Fruit fly (Drosophila melanogaster) whole organism, embryonic: ENCODE measurements around the gene Cyp4d14.

Experiments used
- Ada2b ChIP-seq: fragments of 200-800 bp; sonication (Bioruptor generic); IDR thresholded peaks from 2 replicates; pipeline ENCODE4 v1.3.6; 2022; ENCODE audit warnings: missing biosample characterization, missing genetic modification characterization
- B-H2 ChIP-seq: fragments of 200-800 bp; sonication (Bioruptor generic); optimal IDR thresholded peaks from 2 replicates; lab custom pipeline; 2018; ENCODE audit warnings: missing biosample characterization, mild to moderate bottlenecking, missing genetic modification characterization
- Bgb ChIP-seq: fragments of 200-800 bp; sonication (Bioruptor generic); IDR thresholded peaks from 2 replicates; pipeline ENCODE4 v1.3.6; 2022; ENCODE audit warnings: missing biosample characterization, missing genetic modification characterization; ENCODE audit not compliant: partially characterized antibody
- CG10321 ChIP-seq: fragments of 200-800 bp; sonication (Bioruptor generic); IDR thresholded peaks from 2 replicates; pipeline ENCODE4 v1.3.6; 2022; ENCODE audit warnings: missing biosample characterization, missing genetic modification characterization
- CG10543 ChIP-seq: fragments of 200-800 bp; sonication (Bioruptor generic); optimal IDR thresholded peaks from 3 replicates; lab custom pipeline; 2017; ENCODE audit warnings: missing biosample characterization, mild to moderate bottlenecking, missing genetic modification characterization, moderate library complexity
- CG12769 ChIP-seq: fragments of 200-800 bp; sonication (Bioruptor generic); optimal IDR thresholded peaks from 2 replicates; lab custom pipeline; 2019; ENCODE audit warnings: missing biosample characterization, mild to moderate bottlenecking, missing genetic modification characterization, moderate library complexity
- CG1832 ChIP-seq: fragments of 200-800 bp; sonication (Bioruptor generic); optimal IDR thresholded peaks from 2 replicates; lab custom pipeline; 2017; ENCODE audit warnings: missing biosample characterization, mild to moderate bottlenecking, missing genetic modification characterization, inconsistent platforms
- CG32767 ChIP-seq: fragments of 200-800 bp; sonication (Bioruptor generic); IDR thresholded peaks from 2 replicates; pipeline ENCODE4 v1.3.6; 2022; ENCODE audit warnings: missing biosample characterization, missing genetic modification characterization
- CG34224 ChIP-seq: fragments of 200-800 bp; sonication (Bioruptor generic); IDR thresholded peaks from 3 replicates; pipeline ENCODE4 v1.3.6; 2022; ENCODE audit warnings: missing biosample characterization, missing genetic modification characterization; ENCODE audit not compliant: partially characterized antibody
- CG34376 ChIP-seq: fragments of 200-800 bp; sonication (Bioruptor generic); optimal IDR thresholded peaks from 2 replicates; lab custom pipeline; 2018; ENCODE audit warnings: missing biosample characterization, mild to moderate bottlenecking, missing genetic modification characterization
- CG34422 ChIP-seq: fragments of 200-800 bp; sonication (Bioruptor generic); IDR thresholded peaks from 3 replicates; pipeline ENCODE4 v1.3.6; 2022; ENCODE audit warnings: missing biosample characterization, missing genetic modification characterization
- CG8290 ChIP-seq, 3 experiments: fragments of 200-800 bp; sonication (Bioruptor generic); optimal IDR thresholded peaks; 2 replicates each; lab custom pipeline; 2016 to 2019; ENCODE audit warnings: missing biosample characterization in 3 of 3, missing genetic modification characterization in 3 of 3, mild to moderate bottlenecking in 2 of 3, moderate library complexity in 1 of 3
- CG8388 ChIP-seq: fragments of 200-800 bp; sonication (Bioruptor generic); optimal IDR thresholded peaks from 2 replicates; lab custom pipeline; 2019; ENCODE audit warnings: missing biosample characterization, mild to moderate bottlenecking, missing genetic modification characterization, moderate library complexity
- CG8478 ChIP-seq: fragments of >200 bp; optimal IDR thresholded peaks from 2 replicates; lab custom pipeline; 2018
- CG9609 ChIP-seq: fragments of 200-800 bp; sonication (Bioruptor generic); optimal IDR thresholded peaks from 3 replicates; lab custom pipeline; 2016; ENCODE audit warnings: missing biosample characterization, missing genetic modification characterization
- CoRest ChIP-seq: fragments of 200-800 bp; sonication (Bioruptor generic); optimal IDR thresholded peaks from 3 replicates; lab custom pipeline; 2018; ENCODE audit warnings: missing biosample characterization, mild to moderate bottlenecking, missing genetic modification characterization, moderate library complexity
- D ChIP-seq, 2 experiments: fragments of 200-800 bp in 1 of 2; fragments of >200 bp in 1 of 2; sonication (Bioruptor generic) in 1 of 2; optimal IDR thresholded peaks; 2 replicates in 1 of 2; 3 replicates in 1 of 2; lab custom pipeline; 2017; ENCODE audit warnings: mild to moderate bottlenecking in 1 of 2, missing biosample characterization in 1 of 2, missing genetic modification characterization in 1 of 2, missing genetic modification reagents in 1 of 2
- HmgZ ChIP-seq: fragments of 200-800 bp; sonication (Bioruptor generic); optimal IDR thresholded peaks from 2 replicates; lab custom pipeline; 2018; ENCODE audit warnings: missing biosample characterization, mild to moderate bottlenecking, missing genetic modification characterization
- Jarid2 ChIP-seq: fragments of 200-800 bp; sonication (Bioruptor generic); optimal IDR thresholded peaks from 3 replicates; lab custom pipeline; 2017; ENCODE audit warnings: mild to moderate bottlenecking, missing biosample characterization, missing genetic modification reagents, missing genetic modification characterization
- MESR4 ChIP-seq: fragments of 200-800 bp; sonication (Bioruptor generic); optimal IDR thresholded peaks from 2 replicates; lab custom pipeline; 2018; ENCODE audit warnings: missing biosample characterization, mild to moderate bottlenecking, missing genetic modification characterization, moderate library complexity
- Med ChIP-seq: fragments of 200-800 bp; sonication (Bioruptor generic); peaks from one replicate; lab custom pipeline; 2016; ENCODE audit warnings: missing biosample characterization, missing genetic modification characterization, mild to moderate bottlenecking, inconsistent platforms, moderate library complexity
- Nf-YA ChIP-seq: fragments of 200-800 bp; sonication (Bioruptor generic); IDR thresholded peaks from 2 replicates; pipeline ENCODE4 v1.3.6; 2022; ENCODE audit warnings: missing biosample characterization, missing genetic modification characterization
- Nf-YB ChIP-seq: fragments of 200-800 bp; sonication (Bioruptor generic); optimal IDR thresholded peaks from 3 replicates; lab custom pipeline; 2019; ENCODE audit warnings: missing biosample characterization, mild to moderate bottlenecking, missing genetic modification characterization, moderate library complexity
- Sry-δ ChIP-seq: fragments of 200-800 bp; sonication (Bioruptor generic); optimal IDR thresholded peaks from 2 replicates; lab custom pipeline; 2016; ENCODE audit warnings: missing biosample characterization, missing genetic modification characterization
- aop ChIP-seq: fragments of 200-800 bp; sonication (Bioruptor generic); IDR thresholded peaks from 2 replicates; pipeline ENCODE4 v1.3.6; 2022; ENCODE audit warnings: missing biosample characterization, missing genetic modification characterization
- bbx ChIP-seq: fragments of 200-800 bp; sonication (Bioruptor generic); IDR thresholded peaks from 2 replicates; pipeline ENCODE4 v1.3.6; 2022; ENCODE audit warnings: missing biosample characterization, missing genetic modification characterization; ENCODE audit not compliant: partially characterized antibody
- cg ChIP-seq: fragments of 200-800 bp; sonication (Bioruptor generic); optimal IDR thresholded peaks from 3 replicates; lab custom pipeline; 2019; ENCODE audit warnings: missing biosample characterization, mild to moderate bottlenecking, missing genetic modification characterization, moderate library complexity
- chinmo ChIP-seq: fragments of 200-800 bp; sonication (Bioruptor generic); IDR thresholded peaks from 4 replicates; pipeline ENCODE4 v1.3.6; 2022; ENCODE audit warnings: missing biosample characterization, missing genetic modification characterization; ENCODE audit not compliant: partially characterized antibody
- chm ChIP-seq: fragments of 200-800 bp; sonication (Bioruptor generic); IDR thresholded peaks from 2 replicates; pipeline ENCODE4 v1.3.6; 2022; ENCODE audit warnings: missing biosample characterization, missing genetic modification characterization
- ci ChIP-seq: fragments of 200-800 bp; sonication (Bioruptor generic); IDR thresholded peaks from 3 replicates; pipeline ENCODE4 v1.3.6; 2022; ENCODE audit warnings: missing biosample characterization, missing genetic modification characterization
- crol ChIP-seq: fragments of 200-800 bp; sonication (Bioruptor generic); IDR thresholded peaks from 2 replicates; pipeline ENCODE4 v1.3.6; 2022; ENCODE audit warnings: missing biosample characterization, missing genetic modification characterization
- ftz-f1 ChIP-seq: fragments of 200-800 bp; sonication (Bioruptor generic); optimal IDR thresholded peaks from 2 replicates; lab custom pipeline; 2016; ENCODE audit warnings: missing biosample characterization, missing genetic modification characterization
- kni ChIP-seq: fragments of 200-800 bp; sonication (Bioruptor generic); optimal IDR thresholded peaks from 3 replicates; lab custom pipeline; 2017; ENCODE audit warnings: mild to moderate bottlenecking, missing biosample characterization, missing genetic modification reagents, missing genetic modification characterization
- mirr ChIP-seq: fragments of 200-800 bp; sonication (Bioruptor generic); optimal IDR thresholded peaks from 3 replicates; lab custom pipeline; 2018; ENCODE audit warnings: missing biosample characterization, mild to moderate bottlenecking, missing genetic modification characterization
- nerfin-1 ChIP-seq: fragments of 200-800 bp; sonication (Bioruptor generic); optimal IDR thresholded peaks from 3 replicates; lab custom pipeline; 2019; ENCODE audit warnings: missing biosample characterization, mild to moderate bottlenecking, missing genetic modification characterization, moderate library complexity
- oc ChIP-seq: fragments of 200-800 bp; sonication (Bioruptor generic); optimal IDR thresholded peaks from 2 replicates; lab custom pipeline; 2018; ENCODE audit warnings: missing biosample characterization, mild to moderate bottlenecking, missing genetic modification characterization, moderate library complexity
- org-1 ChIP-seq: fragments of 200-800 bp; sonication (Bioruptor generic); optimal IDR thresholded peaks from 2 replicates; lab custom pipeline; 2017; ENCODE audit warnings: missing biosample characterization, missing genetic modification characterization
- pan ChIP-seq, 4 experiments: fragments of >200 bp in 3 of 4; fragments of 200-800 bp in 1 of 4; sonication (Bioruptor generic) in 1 of 4; optimal IDR thresholded peaks in 3 of 4; IDR thresholded peaks in 1 of 4; 2 replicates each; pipeline versions ENCODE4 v1.3.6 to Lab custom; 2017 to 2022; ENCODE audit warnings: missing biosample characterization in 2 of 4, missing genetic modification characterization in 2 of 4, mixed read lengths in 1 of 4
- pfk ChIP-seq: fragments of 200-800 bp; sonication (Bioruptor generic); optimal IDR thresholded peaks from 2 replicates; lab custom pipeline; 2018; ENCODE audit warnings: missing biosample characterization, mild to moderate bottlenecking, missing genetic modification characterization, moderate library complexity
- phol ChIP-seq: fragments of 200-800 bp; sonication (Bioruptor generic); optimal IDR thresholded peaks from 3 replicates; lab custom pipeline; 2018; ENCODE audit warnings: missing biosample characterization, mild to moderate bottlenecking, missing genetic modification characterization, moderate library complexity
- pros ChIP-seq: fragments of 200-800 bp; sonication (Bioruptor generic); optimal IDR thresholded peaks from 3 replicates; lab custom pipeline; 2019; ENCODE audit warnings: missing biosample characterization, mild to moderate bottlenecking, missing genetic modification characterization, moderate library complexity
- rib ChIP-seq: fragments of 200-800 bp; sonication (Bioruptor generic); IDR thresholded peaks from 2 replicates; pipeline ENCODE4 v1.3.6; 2022; ENCODE audit warnings: missing biosample characterization, missing genetic modification characterization
- sqz ChIP-seq: fragments of 200-800 bp; sonication (Bioruptor generic); optimal IDR thresholded peaks from 3 replicates; lab custom pipeline; 2018; ENCODE audit warnings: missing biosample characterization, mild to moderate bottlenecking, missing genetic modification characterization
- vvl ChIP-seq: fragments of 200-800 bp; sonication (Bioruptor generic); IDR thresholded peaks from 2 replicates; pipeline ENCODE4 v1.3.6; 2022; ENCODE audit warnings: missing biosample characterization, missing genetic modification characterization
- zen ChIP-seq: fragments of 200-800 bp; sonication (Bioruptor generic); optimal IDR thresholded peaks from 3 replicates; lab custom pipeline; 2018; ENCODE audit warnings: missing biosample characterization, mild to moderate bottlenecking, missing genetic modification characterization, moderate library complexity

Cyp4d14 gene

DNA sequence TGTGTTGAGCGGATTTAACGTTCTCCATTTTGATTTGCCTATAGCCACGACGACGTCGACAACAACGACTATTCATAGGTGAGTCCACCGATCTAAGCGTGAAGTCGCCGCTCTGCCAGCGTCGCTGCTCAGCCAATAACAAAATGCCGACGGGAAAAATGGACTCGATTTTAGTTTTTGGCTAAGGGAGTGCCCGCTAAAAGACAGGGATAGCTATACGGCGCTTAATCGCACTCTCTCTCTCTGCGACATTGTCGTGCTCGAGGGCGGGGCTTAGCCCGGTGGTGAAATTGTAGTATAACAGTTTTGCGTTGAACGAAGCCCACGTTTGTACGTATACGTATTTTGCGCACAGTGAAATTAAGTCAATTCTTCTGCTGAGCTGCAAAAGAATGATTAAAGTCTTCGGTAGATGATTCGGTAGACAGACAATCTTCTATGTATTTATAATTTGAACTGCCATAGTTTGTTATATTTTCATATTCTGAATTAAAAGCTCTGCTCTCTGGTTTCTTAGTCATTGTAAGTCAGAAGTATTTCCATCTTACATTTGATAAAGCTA, 49.5 kb downstream of the Cyp4d14 start (continued):
- TF ChIP-seq CG34224 (GFP tag; lab: Robert Waterston, UW), result 0 out of 3 replicates have a peak, but pooled peaks have one; percentile 19
- TF ChIP-seq zen (tag; lab: Kevin White, UChicago), result peak; percentile 31
- peak; percentile 7; the same call in 1 of the 2 replicates for TF ChIP-seq Bgb (GFP tag; lab: Robert Waterston, UW)
- peak; percentile 46 for TF ChIP-seq sqz
- TF ChIP-seq org-1 (GFP tag; lab: Kevin White, UChicago), result no peak
- peak; percentile 50 for TF ChIP-seq Jarid2 (GFP tag; lab: Kevin White, UChicago)
- TF ChIP-seq D (optimal IDR thresholded peaks at IDR 0.05; lab: Kevin White, UChicago), result peak; percentile 60
- TF ChIP-seq D (GFP tag; optimal IDR thresholded peaks at IDR 0.05; lab: Kevin White, UChicago), result no peak
- TF ChIP-seq CG1832, result peak; percentile 91
- peak; percentile 35 for TF ChIP-seq kni (GFP tag; lab: Kevin White, UChicago)
- TF ChIP-seq CG10321 (GFP tag; lab: Robert Waterston, UW), result peak; percentile 96
- 0 out of 4 replicates have a peak, but pooled peaks have one; percentile 50 for TF ChIP-seq chinmo (GFP tag; lab: Robert Waterston, UW)
- TF ChIP-seq Sry-δ (GFP tag; lab: Kevin White, UChicago), result no peak
- TF ChIP-seq Med (GFP tag; lab: Kevin White, UChicago), result peak; percentile 62
- TF ChIP-seq ftz-f1 (GFP tag; lab: Kevin White, UChicago), result peak; percentile 40
- 0 out of 2 replicates have a peak, but pooled peaks have one; percentile 39 for TF ChIP-seq chm (GFP tag; lab: Robert Waterston, UW)
- peak; percentile 90 for TF ChIP-seq Nf-YA
- TF ChIP-seq CG8388 (GFP tag; lab: Kevin White, UChicago), result peak; percentile 91
- TF ChIP-seq CG9609 (GFP tag; lab: Kevin White, UChicago), result no peak
- no peak for TF ChIP-seq CG34376 (GFP tag; lab: Kevin White, UChicago)
- 0 out of 2 replicates have a peak, but pooled peaks have one; percentile 36 for TF ChIP-seq vvl (GFP tag; lab: Robert Waterston, UW)
- peak; percentile 69 for TF ChIP-seq cg (GFP tag; lab: Kevin White, UChicago)
- peak; percentile 49 for TF ChIP-seq pros (GFP tag; lab: Kevin White, UChicago)
- no peak for TF ChIP-seq nerfin-1 (tag; lab: Kevin White, UChicago)
- TF ChIP-seq CG12769, result peak; percentile 30
- TF ChIP-seq aop, result no peak
- no peak for TF ChIP-seq pan (optimal IDR thresholded peaks at IDR 0.05; lab: Kevin White, UChicago)
- peak in 1 of 2 experiments; percentile 12 for TF ChIP-seq pan (GFP tag; optimal IDR thresholded peaks at IDR 0.05 in 1 of 2, IDR thresholded peaks at IDR 0.05 in 1 of 2)
- peak; percentile 7 for TF ChIP-seq mirr (GFP tag; lab: Kevin White, UChicago)
- TF ChIP-seq CG32767 (GFP tag; lab: Robert Waterston, UW), result peak; percentile 72
- TF ChIP-seq CG8478, result peak; percentile 34
- no peak for TF ChIP-seq Ada2b (GFP tag; lab: Robert Waterston, UW)
- no peak for TF ChIP-seq B-H2 (GFP tag; lab: Kevin White, UChicago)
- TF ChIP-seq phol (tag; lab: Kevin White, UChicago), result peak; percentile 18
- no peak for TF ChIP-seq CG34422
- TF ChIP-seq crol, result peak; percentile 16; the same call in 1 of the 2 replicates
- no peak for TF ChIP-seq CG8290 (GFP tag; optimal IDR thresholded peaks at IDR 0.05; lab: Kevin White, UChicago)
- peak in 1 of 2 experiments; percentile 9 for TF ChIP-seq CG8290 (tag; optimal IDR thresholded peaks at IDR 0.05; lab: Kevin White, UChicago)
- peak; percentile 99 for TF ChIP-seq Nf-YB (GFP tag; lab: Kevin White, UChicago)
- peak; percentile 29 for TF ChIP-seq CG10543 (GFP tag; lab: Kevin White, UChicago)
- peak; percentile 67; the same call in 1 of the 3 replicates for TF ChIP-seq ci (GFP tag; lab: Robert Waterston, UW)
- TF ChIP-seq pfk (GFP tag; lab: Kevin White, UChicago), result peak; percentile 55
- TF ChIP-seq bbx (GFP tag; lab: Robert Waterston, UW), result 0 out of 2 replicates have a peak, but pooled peaks have one; percentile 28
- peak; percentile 38 for TF ChIP-seq oc (tag; lab: Kevin White, UChicago)
- TF ChIP-seq HmgZ (tag; lab: Kevin White, UChicago), result peak; percentile 60
- TF ChIP-seq MESR4 (GFP tag; lab: Kevin White, UChicago), result no peak
- peak; percentile 41 for TF ChIP-seq CoRest (tag; lab: Kevin White, UChicago)
- TF ChIP-seq rib, result 0 out of 2 replicates have a peak, but pooled peaks have one; percentile 24
